Fruit fly (Drosophila melanogaster): Measurements from ENCODE around the gene emei.

Gene emei

dm6 chr3L:11155380-11155779 lies 45.9 kb downstream of the emei start (continued):
- TF ChIP-seq ss (GFP tag; optimal IDR thresholded peaks at IDR 0.05) (no peak), CG8119 (GFP tag; IDR thresholded peaks at IDR 0.05) (peak; percentile 82; the same call in 2 of the 3 replicates), dsx (GFP tag; optimal IDR thresholded peaks at IDR 0.05; ENCODE audit: poor library complexity, severe bottlenecking) (peak; percentile 5), CG4318 (GFP tag; optimal IDR thresholded peaks at IDR 0.05) (peak; percentile 38), CG10631 (GFP tag; optimal IDR thresholded peaks at IDR 0.05) (peak; percentile 53), svp (GFP tag) (no peak), CG6163 (GFP tag; IDR thresholded peaks at IDR 0.05) (peak; percentile 70), Eip75B (GFP tag; optimal IDR thresholded peaks at IDR 0.05) (no peak), CG3032 (tag; optimal IDR thresholded peaks at IDR 0.05) (peak; percentile 5), CG10669 (GFP tag; optimal IDR thresholded peaks at IDR 0.05) (no peak), CG1621 (tag; optimal IDR thresholded peaks at IDR 0.05) (no peak), fkh (GFP tag; optimal IDR thresholded peaks at IDR 0.05) (no peak), Sox102F (GFP tag; optimal IDR thresholded peaks at IDR 0.05) (no peak), CG31627 (GFP tag; optimal IDR thresholded peaks at IDR 0.05) (peak; percentile 38), CG6854 (GFP tag; optimal IDR thresholded peaks at IDR 0.05) (no peak), CG3919 (GFP tag; optimal IDR thresholded peaks at IDR 0.05) (peak; percentile 41), CG6792 (GFP tag; optimal IDR thresholded peaks at IDR 0.05) (no peak), CG11762 (GFP tag; optimal IDR thresholded peaks at IDR 0.05; ENCODE audit: insufficient read depth) (no peak), CG6808 (GFP tag; optimal IDR thresholded peaks at IDR 0.05) (peak; percentile 14), pdm3 (GFP tag; optimal IDR thresholded peaks at IDR 0.05) (peak; percentile 62), Gug (GFP tag; IDR thresholded peaks at IDR 0.05) (peak; percentile 69; the same call in 1 of the 2 replicates), Hr4 (GFP tag; optimal IDR thresholded peaks at IDR 0.05) (peak; percentile 71), Met (GFP tag; optimal IDR thresholded peaks at IDR 0.05) (peak; percentile 43), Smox (GFP tag; optimal IDR thresholded peaks at IDR 0.05) (peak; percentile 26), CG8632 (GFP tag; optimal IDR thresholded peaks at IDR 0.05) (no peak), acj6 (GFP tag; optimal IDR thresholded peaks at IDR 0.05) (peak; percentile 54)

Measured in whole organism, prepupa.